Fruit fly (Drosophila melanogaster) whole organism, embryonic: ENCODE measurements around the gene Gr64b.
A peak's percentile ranks its signal among the peaks of the same experiment; 100 is the strongest.

Experiments used
- Antp ChIP-seq: fragments of 200-800 bp; sonication (Bioruptor generic); optimal IDR thresholded peaks from 3 replicates; lab custom pipeline; 2016; ENCODE audit warnings: missing biosample characterization, missing genetic modification characterization
- Bgb ChIP-seq: fragments of 200-800 bp; sonication (Bioruptor generic); IDR thresholded peaks from 2 replicates; pipeline ENCODE4 v1.3.6; 2022; ENCODE audit warnings: missing biosample characterization, missing genetic modification characterization; ENCODE audit not compliant: partially characterized antibody
- CG10209 ChIP-seq: fragments of 200-800 bp; sonication (Bioruptor generic); optimal IDR thresholded peaks from 3 replicates; lab custom pipeline; 2017; ENCODE audit warnings: missing biosample characterization, mild to moderate bottlenecking, missing genetic modification characterization, missing genetic modification reagents
- CG12744 ChIP-seq: fragments of 200-800 bp; sonication (Bioruptor generic); optimal IDR thresholded peaks from 2 replicates; lab custom pipeline; 2016; ENCODE audit warnings: missing biosample characterization, missing genetic modification characterization
- CG14860 ChIP-seq: fragments of 200-800 bp; sonication (Bioruptor generic); IDR thresholded peaks from 3 replicates; pipeline ENCODE4 v1.3.6; 2022; ENCODE audit warnings: missing biosample characterization, missing genetic modification characterization; ENCODE audit not compliant: partially characterized antibody
- CG15269 ChIP-seq: fragments of 200-800 bp; sonication (Bioruptor generic); optimal IDR thresholded peaks from 2 replicates; lab custom pipeline; 2018; ENCODE audit warnings: missing biosample characterization, mild to moderate bottlenecking, missing genetic modification characterization, moderate library complexity
- CG15601 ChIP-seq: fragments of 200-800 bp; sonication (Bioruptor generic); optimal IDR thresholded peaks from 3 replicates; lab custom pipeline; 2019; ENCODE audit warnings: missing biosample characterization, mild to moderate bottlenecking, missing genetic modification characterization, moderate library complexity
- CG17186 ChIP-seq: fragments of 200-800 bp; sonication (Bioruptor generic); optimal IDR thresholded peaks from 3 replicates; lab custom pipeline; 2017; ENCODE audit warnings: missing biosample characterization, missing genetic modification reagents, missing genetic modification characterization
- CG17359 ChIP-seq: fragments of 200-800 bp; sonication (Bioruptor generic); optimal IDR thresholded peaks from 3 replicates; lab custom pipeline; 2018; ENCODE audit warnings: missing biosample characterization, mild to moderate bottlenecking, missing genetic modification characterization, moderate library complexity
- CG2875 ChIP-seq: fragments of 200-800 bp; sonication (Bioruptor generic); optimal IDR thresholded peaks from 2 replicates; lab custom pipeline; 2017; ENCODE audit warnings: missing biosample characterization, mild to moderate bottlenecking, missing genetic modification characterization, missing genetic modification reagents
- CG3065 ChIP-seq: fragments of 200-800 bp; sonication (Bioruptor generic); optimal IDR thresholded peaks from 2 replicates; lab custom pipeline; 2016; ENCODE audit warnings: missing biosample characterization, missing genetic modification characterization
- CG31441 ChIP-seq: fragments of 200-800 bp; sonication (Bioruptor generic); IDR thresholded peaks from 2 replicates; pipeline ENCODE4 v1.3.6; 2022; ENCODE audit warnings: missing biosample characterization, missing genetic modification characterization
- CG34422 ChIP-seq: fragments of 200-800 bp; sonication (Bioruptor generic); IDR thresholded peaks from 3 replicates; pipeline ENCODE4 v1.3.6; 2022; ENCODE audit warnings: missing biosample characterization, missing genetic modification characterization
- CG42726 ChIP-seq: fragments of 200-800 bp; sonication (Bioruptor generic); IDR thresholded peaks from 2 replicates; pipeline ENCODE4 v1.3.6; 2022; ENCODE audit warnings: missing biosample characterization, missing genetic modification characterization; ENCODE audit not compliant: partially characterized antibody
- CG6175 ChIP-seq: fragments of 200-800 bp; sonication (Bioruptor generic); IDR thresholded peaks from 3 replicates; pipeline ENCODE4 v1.3.6; 2022; ENCODE audit warnings: missing biosample characterization, missing genetic modification characterization
- CG6689 ChIP-seq: fragments of 200-800 bp; sonication (Bioruptor generic); IDR thresholded peaks from 2 replicates; pipeline ENCODE4 v1.3.6; 2022; ENCODE audit warnings: missing biosample characterization, missing genetic modification characterization
- CG7357 ChIP-seq: fragments of 200-800 bp; sonication (Bioruptor generic); IDR thresholded peaks from 3 replicates; pipeline ENCODE4 v1.3.6; 2022; ENCODE audit warnings: missing biosample characterization, missing genetic modification characterization
- D ChIP-seq, 2 experiments: fragments of 200-800 bp in 1 of 2; fragments of >200 bp in 1 of 2; sonication (Bioruptor generic) in 1 of 2; optimal IDR thresholded peaks; 2 replicates in 1 of 2; 3 replicates in 1 of 2; lab custom pipeline; 2017; ENCODE audit warnings: mild to moderate bottlenecking in 1 of 2, missing biosample characterization in 1 of 2, missing genetic modification characterization in 1 of 2, missing genetic modification reagents in 1 of 2
- D19B ChIP-seq: fragments of 200-800 bp; sonication (Bioruptor generic); optimal IDR thresholded peaks from 2 replicates; lab custom pipeline; 2017; ENCODE audit warnings: missing biosample characterization, mild to moderate bottlenecking, missing genetic modification characterization
- HLH54F ChIP-seq: fragments of 200-800 bp; sonication (Bioruptor generic); optimal IDR thresholded peaks from 3 replicates; lab custom pipeline; 2016; ENCODE audit warnings: missing biosample characterization, missing genetic modification characterization
- Hmx ChIP-seq: fragments of 200-800 bp; sonication (Bioruptor generic); optimal IDR thresholded peaks from 2 replicates; lab custom pipeline; 2016; ENCODE audit warnings: missing biosample characterization, missing genetic modification characterization
- Kr ChIP-seq: fragments of 200-800 bp; sonication (Bioruptor generic); optimal IDR thresholded peaks from 2 replicates; lab custom pipeline; 2017; ENCODE audit warnings: missing biosample characterization, mild to moderate bottlenecking, missing genetic modification characterization
- Mes4 ChIP-seq: fragments of 200-800 bp; sonication (Bioruptor generic); optimal IDR thresholded peaks from 2 replicates; lab custom pipeline; 2016; ENCODE audit warnings: missing biosample characterization, missing genetic modification characterization
- Pdp1 ChIP-seq, 2 experiments: fragments of 200-800 bp; sonication (Bioruptor generic); optimal IDR thresholded peaks; 3 replicates each; lab custom pipeline; 2016; ENCODE audit warnings: missing biosample characterization in 2 of 2, missing genetic modification characterization in 2 of 2, mild to moderate bottlenecking in 1 of 2, moderate library complexity in 1 of 2
- Sry-β ChIP-seq: fragments of 200-800 bp; sonication (Bioruptor generic); optimal IDR thresholded peaks from 2 replicates; lab custom pipeline; 2018; ENCODE audit warnings: missing biosample characterization, mild to moderate bottlenecking, missing genetic modification characterization, moderate library complexity
- Vsx1 ChIP-seq: fragments of 200-800 bp; sonication (Bioruptor generic); optimal IDR thresholded peaks from 2 replicates; lab custom pipeline; 2017; ENCODE audit warnings: missing biosample characterization, mild to moderate bottlenecking, missing genetic modification characterization, missing genetic modification reagents
- ac ChIP-seq: fragments of 200-800 bp; sonication (Bioruptor generic); optimal IDR thresholded peaks from 3 replicates; lab custom pipeline; 2017; ENCODE audit warnings: missing biosample characterization, mild to moderate bottlenecking, missing genetic modification characterization
- az2 ChIP-seq: fragments of 200-800 bp; sonication (Bioruptor generic); optimal IDR thresholded peaks from 3 replicates; lab custom pipeline; 2016; ENCODE audit warnings: missing biosample characterization, missing genetic modification characterization
- bigmax ChIP-seq: fragments of 200-800 bp; sonication (Bioruptor generic); optimal IDR thresholded peaks from 2 replicates; lab custom pipeline; 2018; ENCODE audit warnings: missing biosample characterization, mild to moderate bottlenecking, missing genetic modification characterization
- chm ChIP-seq: fragments of 200-800 bp; sonication (Bioruptor generic); IDR thresholded peaks from 2 replicates; pipeline ENCODE4 v1.3.6; 2022; ENCODE audit warnings: missing biosample characterization, missing genetic modification characterization
- crc ChIP-seq: fragments of 200-800 bp; sonication (Bioruptor generic); optimal IDR thresholded peaks from 2 replicates; lab custom pipeline; 2016; ENCODE audit warnings: missing biosample characterization, missing genetic modification characterization
- dm ChIP-seq: fragments of 200-800 bp; sonication (Bioruptor generic); optimal IDR thresholded peaks from 3 replicates; lab custom pipeline; 2016; ENCODE audit warnings: missing biosample characterization, missing genetic modification characterization
- exex ChIP-seq: fragments of 200-800 bp; sonication (Bioruptor generic); optimal IDR thresholded peaks from 4 replicates; lab custom pipeline; 2018; ENCODE audit warnings: missing biosample characterization, mild to moderate bottlenecking, missing genetic modification characterization, moderate library complexity
- fu2 ChIP-seq: fragments of 200-800 bp; sonication (Bioruptor generic); optimal IDR thresholded peaks from 2 replicates; lab custom pipeline; 2016; ENCODE audit warnings: missing biosample characterization, missing genetic modification characterization
- her ChIP-seq: fragments of 200-800 bp; sonication (Bioruptor generic); optimal IDR thresholded peaks from 2 replicates; lab custom pipeline; 2016; ENCODE audit warnings: missing biosample characterization, missing genetic modification characterization
- kah ChIP-seq: fragments of 200-800 bp; sonication (Bioruptor generic); optimal IDR thresholded peaks from 2 replicates; lab custom pipeline; 2018; ENCODE audit warnings: missing biosample characterization, mild to moderate bottlenecking, missing genetic modification characterization
- lilli ChIP-seq: fragments of 200-800 bp; sonication (Bioruptor generic); optimal IDR thresholded peaks from 3 replicates; lab custom pipeline; 2016; ENCODE audit warnings: missing biosample characterization, missing genetic modification characterization
- nmo ChIP-seq: fragments of 200-800 bp; sonication (Bioruptor generic); optimal IDR thresholded peaks from 2 replicates; lab custom pipeline; 2018; ENCODE audit warnings: missing biosample characterization, mild to moderate bottlenecking, missing genetic modification characterization, moderate library complexity
- pho ChIP-seq: fragments of 200-800 bp; sonication (Bioruptor generic); optimal IDR thresholded peaks from 2 replicates; lab custom pipeline; 2016; ENCODE audit warnings: missing biosample characterization, missing genetic modification characterization
- pzg ChIP-seq: fragments of 200-800 bp; sonication (Bioruptor generic); optimal IDR thresholded peaks from 3 replicates; lab custom pipeline; 2018; ENCODE audit warnings: missing biosample characterization, mild to moderate bottlenecking, missing genetic modification characterization, moderate library complexity
- ranshi ChIP-seq: fragments of 200-800 bp; sonication (Bioruptor generic); IDR thresholded peaks from 2 replicates; pipeline ENCODE4 v1.3.6; 2022; ENCODE audit warnings: missing biosample characterization, missing genetic modification characterization
- ro ChIP-seq: fragments of 200-800 bp; sonication (Bioruptor generic); IDR thresholded peaks from 2 replicates; pipeline ENCODE4 v1.3.6; 2022; ENCODE audit warnings: missing biosample characterization, missing genetic modification characterization
- salm ChIP-seq: fragments of 200-800 bp; sonication (Bioruptor generic); optimal IDR thresholded peaks from 2 replicates; lab custom pipeline; 2018; ENCODE audit warnings: missing biosample characterization, mild to moderate bottlenecking, missing genetic modification characterization
- sim ChIP-seq: fragments of 200-800 bp; sonication (Bioruptor generic); IDR thresholded peaks from 2 replicates; pipeline ENCODE4 v1.3.6; 2022; ENCODE audit warnings: missing biosample characterization, missing genetic modification characterization
- sob ChIP-seq: fragments of 200-800 bp; sonication (Bioruptor generic); IDR thresholded peaks from 2 replicates; pipeline ENCODE4 v1.3.6; 2022; ENCODE audit warnings: missing biosample characterization, missing genetic modification characterization
- tio ChIP-seq: fragments of 200-800 bp; sonication (Bioruptor generic); optimal IDR thresholded peaks from 2 replicates; lab custom pipeline; 2017; ENCODE audit warnings: missing biosample characterization, missing genetic modification characterization, inconsistent platforms
- tll ChIP-seq, 2 experiments: fragments of 200-800 bp in 1 of 2; fragments of >200 bp in 1 of 2; sonication (Bioruptor generic) in 1 of 2; optimal IDR thresholded peaks; 2 replicates each; lab custom pipeline; 2017 to 2019; ENCODE audit warnings: missing biosample characterization in 2 of 2, missing genetic modification characterization in 2 of 2, mild to moderate bottlenecking in 1 of 2, moderate library complexity in 1 of 2
- tup ChIP-seq: fragments of 200-800 bp; sonication (Bioruptor generic); optimal IDR thresholded peaks from 2 replicates; lab custom pipeline; 2016; ENCODE audit warnings: missing biosample characterization, mild to moderate bottlenecking, missing genetic modification characterization, moderate library complexity
- zfh2 ChIP-seq: fragments of 200-800 bp; sonication (Bioruptor generic); optimal IDR thresholded peaks from 2 replicates; lab custom pipeline; 2016; ENCODE audit warnings: missing biosample characterization, missing genetic modification characterization

Gr64b gene

DNA sequence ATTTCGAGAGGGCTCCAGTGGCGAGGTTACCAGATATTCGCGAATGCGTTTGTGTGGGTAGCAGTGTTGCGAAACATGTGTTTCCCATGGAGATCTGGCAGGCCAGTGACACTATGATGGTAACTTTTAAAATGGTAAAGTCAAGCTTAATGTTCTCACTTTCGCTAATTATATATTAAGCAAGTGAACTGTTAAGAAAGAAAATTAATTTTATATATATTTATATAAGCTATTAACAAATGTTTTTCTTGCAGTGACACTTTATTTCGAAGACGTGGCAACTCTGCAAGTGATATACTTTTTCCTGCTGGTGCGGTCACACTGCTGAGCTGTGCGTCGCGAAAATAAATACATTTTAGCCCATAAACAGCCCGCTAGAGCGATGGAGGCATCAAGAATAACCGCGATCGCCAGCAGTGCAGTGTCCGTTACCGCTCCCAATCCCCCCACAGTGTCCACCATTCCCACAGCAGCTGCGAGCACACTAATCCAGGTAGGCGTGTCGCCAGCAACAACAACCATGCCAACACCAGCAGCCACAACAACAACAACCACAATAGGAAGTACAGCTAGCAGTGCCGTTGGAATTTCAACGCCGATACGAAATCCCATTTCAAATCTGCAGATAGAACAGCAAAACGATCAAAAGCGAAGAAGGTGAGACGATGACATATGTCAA lies 12.0 kb downstream of the Gr64b start, which contains the start of the genes CG11593 and Rcd5 (continued):
- TF ChIP-seq az2 (GFP tag; lab: Kevin White, UChicago) (peak; percentile 57), Vsx1 (GFP tag; lab: Kevin White, UChicago) (no peak), Pdp1 (GFP tag; optimal IDR thresholded peaks at IDR 0.05; lab: Kevin White, UChicago) (peak; percentile 36 to 50), sob (peak; percentile 86), Sry-β (peak; percentile 36), ac (GFP tag; lab: Kevin White, UChicago) (no peak), CG17359 (no peak), salm (tag; lab: Kevin White, UChicago) (no peak), D (optimal IDR thresholded peaks at IDR 0.05; lab: Kevin White, UChicago) (no peak), D (GFP tag; optimal IDR thresholded peaks at IDR 0.05; lab: Kevin White, UChicago) (no peak), crc (GFP tag; lab: Kevin White, UChicago) (no peak), D19B (GFP tag; lab: Kevin White, UChicago) (no peak), CG7357 (GFP tag; lab: Robert Waterston, UW) (peak; percentile 77), kah (GFP tag; lab: Kevin White, UChicago) (no peak), nmo (peak; percentile 89), zfh2 (GFP tag; lab: Kevin White, UChicago) (peak; percentile 45), tup (peak; percentile 38), chm (GFP tag; lab: Robert Waterston, UW) (no peak), CG10209 (peak; percentile 65), her (GFP tag; lab: Kevin White, UChicago) (no peak), CG31441 (GFP tag; lab: Robert Waterston, UW) (no peak), sim (no peak), CG17186 (GFP tag; lab: Kevin White, UChicago) (peak; percentile 69), dm (peak; percentile 38), CG3065 (GFP tag; lab: Kevin White, UChicago) (peak; percentile 80), Kr (GFP tag; lab: Kevin White, UChicago) (no peak), tll (GFP tag; optimal IDR thresholded peaks at IDR 0.05; lab: Kevin White, UChicago) (peak in 1 of 2 experiments; percentile 11), CG42726 (no peak), exex (tag; lab: Kevin White, UChicago) (no peak), Bgb (GFP tag; lab: Robert Waterston, UW) (0 out of 2 replicates have a peak, but pooled peaks have one; percentile 12), Antp (GFP tag; lab: Kevin White, UChicago) (peak; percentile 38), lilli (no peak), ranshi (GFP tag; lab: Robert Waterston, UW) (peak; percentile 82; the same call in 1 of the 2 replicates), CG14860 (GFP tag; lab: Robert Waterston, UW) (no peak), CG12744 (GFP tag; lab: Kevin White, UChicago) (no peak), pho (peak; percentile 25), CG34422 (GFP tag; lab: Robert Waterston, UW) (peak; percentile 91), CG15601 (no peak), bigmax (GFP tag; lab: Kevin White, UChicago) (no peak), CG15269 (tag; lab: Kevin White, UChicago) (no peak), HLH54F (GFP tag; lab: Kevin White, UChicago) (peak; percentile 20), CG6689 (GFP tag; lab: Robert Waterston, UW) (peak; percentile 88), Mes4 (no peak), pzg (GFP tag; lab: Kevin White, UChicago) (peak; percentile 66), CG6175 (GFP tag; lab: Robert Waterston, UW) (peak; percentile 70; the same call in 2 of the 3 replicates), Hmx (GFP tag; lab: Kevin White, UChicago) (no peak), tio (peak; percentile 47), fu2 (GFP tag; lab: Kevin White, UChicago) (no peak), CG2875 (GFP tag; lab: Kevin White, UChicago) (no peak), ro (GFP tag; lab: Robert Waterston, UW) (no peak)
